Worm (Caenorhabditis elegans) whole organism, midembryonic: ENCODE results near the gene srbc-67.
"Not testable (repeated sequence)": the region's sequence is repeated elsewhere in the genome, so short reads cannot be mapped to it uniquely, and the experiment has no call there.

Source experiments
- T22C8.4 ChIP-seq: fragments of 200-800 bp; sonication (Bioruptor generic); IDR thresholded peaks from 2 replicates; pipeline ENCODE4 v1.3.6; 2022; ENCODE audit warnings: missing genetic modification characterization, missing compliant biosample characterization
- cog-1 ChIP-seq: sonication (generic microtip); optimal IDR thresholded peaks from 2 replicates; lab custom pipeline; 2016; ENCODE audit warnings: missing genetic modification characterization, missing compliant biosample characterization
- flt-1 ChIP-seq: fragments of 200-800 bp; sonication (Bioruptor generic); IDR thresholded peaks from 2 replicates; pipeline ENCODE4 v1.3.6; 2022; ENCODE audit warnings: missing genetic modification characterization, missing compliant biosample characterization
- klf-2 ChIP-seq: fragments of 200-800 bp; sonication (Bioruptor generic); conservative IDR thresholded peaks from 2 replicates; pipeline ENCODE4 v1.3.6; 2022; ENCODE audit warnings: missing genetic modification reagents, missing genetic modification characterization, missing compliant biosample characterization
- med-1 ChIP-seq: sonication (generic microtip); optimal IDR thresholded peaks from 2 replicates; lab custom pipeline; 2017; ENCODE audit warnings: missing genetic modification characterization, mild to moderate bottlenecking, missing compliant biosample characterization, antibody characterized with exemption, missing genetic modification reagents; ENCODE audit not compliant: insufficient read depth
- ref-1 ChIP-seq: fragments of 200-800 bp; sonication (Bioruptor generic); conservative IDR thresholded peaks from 2 replicates; pipeline ENCODE4 v1.3.6; 2022; ENCODE audit warnings: missing genetic modification reagents, missing genetic modification characterization, missing compliant biosample characterization
- tab-1 ChIP-seq: fragments of 200-800 bp; sonication (Bioruptor generic); IDR thresholded peaks from 2 replicates; pipeline ENCODE4 v1.3.6; 2022; ENCODE audit warnings: missing genetic modification characterization, missing compliant biosample characterization
- ztf-23 ChIP-seq: fragments of 200-800 bp; sonication (Bioruptor generic); IDR thresholded peaks from 2 replicates; pipeline ENCODE4 v1.3.6; 2022; ENCODE audit warnings: missing genetic modification reagents, missing genetic modification characterization, missing compliant biosample characterization
- ztf-29 ChIP-seq: fragments of 200-800 bp; sonication (Bioruptor generic); IDR thresholded peaks from 2 replicates; pipeline ENCODE4 v1.3.6; 2022; ENCODE audit warnings: missing genetic modification reagents, missing genetic modification characterization, missing compliant biosample characterization

srbc-67 gene

DNA sequence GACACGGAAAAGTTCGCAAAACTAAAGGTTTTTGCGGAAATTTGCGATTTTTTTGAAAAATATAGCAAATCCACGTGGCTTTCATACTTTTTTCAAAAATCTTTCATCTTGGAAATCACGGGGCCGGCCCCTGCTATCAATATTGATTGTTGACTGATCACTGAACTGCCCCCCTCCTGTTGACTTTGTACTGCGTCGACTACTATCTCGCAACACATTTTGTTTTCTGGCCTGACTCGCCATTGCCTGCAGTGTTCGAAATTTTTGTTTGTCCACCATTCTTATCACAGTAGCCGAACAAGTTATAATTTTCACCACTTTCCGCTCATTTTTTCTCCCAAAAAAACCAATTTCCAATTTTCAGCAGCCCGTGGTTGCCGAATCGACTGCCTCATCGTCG lies 40.0 kb upstream of the srbc-67 start:
- TF ChIP-seq tab-1 (GFP tag; lab: Robert Waterston, UW): no peak
- TF ChIP-seq ztf-23 (GFP tag; lab: Robert Waterston, UW): no peak
- TF ChIP-seq cog-1 (tag; lab: Kevin White, UChicago): no peak
- no peak for TF ChIP-seq klf-2 (GFP tag; lab: Robert Waterston, UW)
- TF ChIP-seq med-1 (GFP tag; lab: Kevin White, UChicago): no peak
- TF ChIP-seq T22C8.4 (GFP tag; lab: Robert Waterston, UW): no peak
- TF ChIP-seq ref-1 (GFP tag; lab: Robert Waterston, UW): no peak
- no peak for TF ChIP-seq ztf-29 (GFP tag; lab: Robert Waterston, UW)
- no peak for TF ChIP-seq flt-1

DNA sequence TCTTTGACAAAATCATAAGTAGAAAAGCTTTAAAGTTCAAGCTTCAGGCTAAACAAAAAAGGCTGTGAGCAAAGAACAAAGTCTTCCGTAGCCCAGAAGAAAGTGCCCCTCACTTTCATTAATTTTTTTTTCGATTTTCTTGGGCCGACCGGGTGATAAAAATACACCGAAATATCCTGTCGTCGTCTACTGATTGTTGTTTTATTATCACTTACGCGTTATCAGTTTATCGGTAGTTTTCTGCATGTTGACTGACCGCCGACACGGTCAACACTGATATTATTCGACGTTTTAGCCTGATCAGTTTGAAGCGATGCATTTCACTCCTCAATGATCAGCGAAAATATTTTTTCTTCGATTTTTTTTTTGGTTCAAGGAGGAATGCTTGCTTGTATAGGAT lies 39.4 kb upstream of the srbc-67 start:
- TF ChIP-seq ztf-29 (GFP tag; lab: Robert Waterston, UW) (no peak), med-1 (GFP tag; lab: Kevin White, UChicago) (no peak), T22C8.4 (GFP tag; lab: Robert Waterston, UW) (no peak), ztf-23 (GFP tag; lab: Robert Waterston, UW) (no peak), klf-2 (GFP tag; lab: Robert Waterston, UW) (no peak), cog-1 (tag; lab: Kevin White, UChicago) (no peak), flt-1 (no peak), ref-1 (GFP tag; lab: Robert Waterston, UW) (no peak), tab-1 (GFP tag; lab: Robert Waterston, UW) (no peak)

DNA sequence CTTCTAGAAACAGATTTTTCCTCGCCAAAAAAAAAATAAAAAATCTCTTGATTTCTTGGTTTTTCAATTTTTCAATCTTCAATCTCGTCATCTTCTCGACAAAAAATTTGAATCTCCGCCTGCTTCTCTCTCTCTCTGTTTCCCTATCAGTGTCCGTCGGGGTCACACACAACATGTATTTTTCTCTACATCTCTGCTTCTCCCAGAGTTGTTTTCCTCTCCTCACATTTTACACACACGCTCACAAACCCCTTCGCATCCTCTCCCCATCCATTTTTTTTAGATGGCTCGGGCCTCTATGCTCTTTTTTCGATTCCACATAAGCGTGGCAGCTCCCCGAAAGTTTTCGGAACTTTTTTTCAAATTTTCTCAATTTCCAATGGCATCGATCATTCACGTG lies 38.8 kb upstream of the srbc-67 start:
- TF ChIP-seq flt-1 (no peak), cog-1 (tag; lab: Kevin White, UChicago) (no peak), ztf-29 (GFP tag; lab: Robert Waterston, UW) (no peak), med-1 (GFP tag; lab: Kevin White, UChicago) (no peak), T22C8.4 (GFP tag; lab: Robert Waterston, UW) (no peak), tab-1 (GFP tag; lab: Robert Waterston, UW) (no peak), ref-1 (GFP tag; lab: Robert Waterston, UW) (no peak), ztf-23 (GFP tag; lab: Robert Waterston, UW) (no peak), klf-2 (GFP tag; lab: Robert Waterston, UW) (no peak)

DNA sequence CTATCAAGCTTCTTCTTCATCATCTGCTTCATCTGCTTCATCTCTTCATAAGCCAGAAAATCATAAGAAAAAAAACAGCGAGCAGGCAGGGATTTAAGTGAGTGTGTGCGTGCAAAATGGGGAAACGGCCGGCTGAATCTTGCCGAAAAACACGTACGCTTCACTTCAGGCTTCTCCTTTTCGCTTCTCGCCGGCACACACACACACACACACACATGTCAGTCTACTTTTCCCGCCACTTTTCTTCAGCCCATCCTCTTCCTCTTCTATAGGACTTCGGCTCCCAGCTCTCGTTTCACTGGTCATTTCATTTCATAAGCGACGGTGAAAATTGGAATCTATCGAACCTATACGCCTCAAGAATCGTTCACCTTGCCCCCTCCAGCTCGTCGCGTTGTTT lies 38.2 kb upstream of the srbc-67 start:
- TF ChIP-seq tab-1 (GFP tag; lab: Robert Waterston, UW) (no peak), ztf-29 (GFP tag; lab: Robert Waterston, UW) (no peak), klf-2 (GFP tag; lab: Robert Waterston, UW) (no peak), med-1 (GFP tag; lab: Kevin White, UChicago) (no peak), T22C8.4 (GFP tag; lab: Robert Waterston, UW) (no peak), ref-1 (GFP tag; lab: Robert Waterston, UW) (no peak), cog-1 (tag; lab: Kevin White, UChicago) (no peak), ztf-23 (GFP tag; lab: Robert Waterston, UW) (no peak), flt-1 (no peak)

DNA sequence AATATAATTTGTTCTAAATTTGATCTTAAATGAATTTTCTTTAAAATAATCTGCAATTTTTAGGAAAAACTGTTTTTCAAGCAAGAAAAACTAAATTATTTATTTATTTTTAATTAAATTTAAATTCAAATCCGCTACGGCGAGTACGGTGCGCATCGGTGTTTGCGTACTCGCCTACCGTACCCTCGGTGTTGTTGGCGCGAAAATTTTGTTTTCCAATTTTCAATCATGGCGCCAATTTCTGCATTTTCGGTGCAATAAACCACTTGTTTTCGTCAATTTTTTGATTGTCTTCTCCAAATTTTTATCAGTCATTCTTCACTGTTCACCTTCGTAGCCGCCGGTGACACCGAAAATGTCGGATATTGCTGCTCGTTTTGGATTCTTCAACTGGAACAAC lies 37.8 kb upstream of the srbc-67 start, which contains the start of gene pygl-1:
TSS of gene pygl-1 (plus strand) at position 211 of the 400 bp plus-strand sequence.
- TF ChIP-seq flt-1 (no peak), ref-1 (GFP tag; lab: Robert Waterston, UW) (no peak), tab-1 (GFP tag; lab: Robert Waterston, UW) (no peak), klf-2 (GFP tag; lab: Robert Waterston, UW) (no peak), T22C8.4 (GFP tag; lab: Robert Waterston, UW) (no peak), ztf-23 (GFP tag; lab: Robert Waterston, UW) (no peak)

DNA sequence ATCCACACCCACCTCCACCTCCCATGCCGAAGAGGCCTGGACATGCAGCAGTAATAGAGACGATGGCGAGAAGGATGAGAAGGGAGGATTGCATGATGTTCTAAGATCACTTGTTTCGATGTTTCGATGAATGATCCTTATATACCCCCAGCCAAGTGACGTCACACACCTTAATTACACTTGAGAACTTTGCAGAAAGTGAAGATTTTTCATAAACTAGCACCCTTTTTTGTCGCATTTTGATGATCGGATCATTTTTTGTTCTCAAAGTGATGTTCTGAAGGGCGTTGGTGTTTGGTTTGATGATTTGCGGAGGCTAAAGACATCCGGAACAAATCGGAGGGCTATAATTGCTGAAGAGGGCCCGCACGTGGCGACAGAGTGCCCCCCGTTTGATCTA lies 34.7 kb upstream of the srbc-67 start, which contains the start of gene grl-27:
TSS of gene grl-27 (minus strand) at position 101 of the 400 bp plus-strand sequence.
- TF ChIP-seq flt-1 (no peak), ref-1 (GFP tag; lab: Robert Waterston, UW) (no peak), klf-2 (GFP tag; lab: Robert Waterston, UW) (no peak), T22C8.4 (GFP tag; lab: Robert Waterston, UW) (no peak), ztf-29 (GFP tag; lab: Robert Waterston, UW) (no peak), ztf-23 (GFP tag; lab: Robert Waterston, UW) (no peak), cog-1 (tag; lab: Kevin White, UChicago) (no peak), tab-1 (GFP tag; lab: Robert Waterston, UW) (no peak), med-1 (GFP tag; lab: Kevin White, UChicago) (no peak)

DNA sequence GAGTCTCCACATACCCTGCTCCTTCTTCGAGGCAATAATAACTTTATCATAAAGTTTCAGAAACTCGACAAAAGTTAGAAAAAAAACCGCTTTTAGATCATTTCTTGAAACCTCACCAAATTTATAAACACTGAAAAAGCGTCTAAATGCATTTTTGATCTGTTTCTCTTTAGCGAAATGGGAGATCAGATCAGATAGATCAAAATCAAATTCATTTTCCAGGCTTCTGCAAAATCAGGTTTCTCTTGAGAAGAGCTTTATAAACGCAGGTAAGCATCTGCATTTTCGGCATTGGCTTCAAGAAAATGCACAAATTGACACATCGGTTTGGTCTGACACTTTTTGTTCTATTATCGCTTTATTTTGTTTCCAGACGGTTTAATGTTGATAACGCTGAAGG lies 31.4 kb upstream of the srbc-67 start, which contains the start of gene F40C5.1:
TSS of gene F40C5.1 (plus strand) at position 301 of the 400 bp plus-strand sequence.
- TF ChIP-seq med-1 (GFP tag; lab: Kevin White, UChicago); cog-1 (tag; lab: Kevin White, UChicago); tab-1 (GFP tag; lab: Robert Waterston, UW): not testable (repeated sequence)

DNA sequence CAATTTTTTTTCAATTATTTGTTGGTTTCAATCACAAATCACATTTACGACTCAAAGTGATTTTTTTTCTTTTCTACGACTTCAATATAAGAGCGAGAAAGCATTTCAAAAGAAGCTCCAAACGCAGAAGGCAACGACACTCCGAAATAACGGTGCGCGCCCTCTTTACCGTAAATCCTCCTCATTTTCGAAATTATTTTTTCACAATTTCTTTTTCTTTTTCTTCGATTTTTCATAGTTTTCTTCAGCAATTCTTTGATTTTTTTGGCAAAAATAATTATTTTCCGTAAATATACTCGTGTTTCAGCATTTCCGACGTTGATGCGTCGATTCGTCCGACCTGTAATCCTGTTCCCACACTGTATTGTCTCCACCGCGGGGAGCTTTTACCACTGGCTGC lies 29.7 kb upstream of the srbc-67 start, which contains the start of gene F40C5.2:
TSS of gene F40C5.2 (plus strand) at position 301 of the 400 bp plus-strand sequence.
- not testable (repeated sequence) for TF ChIP-seq ztf-29, tab-1, klf-2 (GFP tag; lab: Robert Waterston, UW)

DNA sequence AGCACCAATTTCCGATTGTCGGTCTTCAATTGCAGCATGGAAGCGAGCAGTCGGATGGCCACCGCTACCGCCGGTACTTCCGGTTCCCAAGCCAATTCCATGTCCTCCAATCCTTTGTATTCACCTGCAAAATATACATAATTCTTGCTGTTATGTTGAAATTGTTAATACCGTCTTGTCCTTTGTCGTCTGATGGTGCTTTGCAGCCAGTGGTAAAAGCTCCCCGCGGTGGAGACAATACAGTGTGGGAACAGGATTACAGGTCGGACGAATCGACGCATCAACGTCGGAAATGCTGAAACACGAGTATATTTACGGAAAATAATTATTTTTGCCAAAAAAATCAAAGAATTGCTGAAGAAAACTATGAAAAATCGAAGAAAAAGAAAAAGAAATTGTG lies 23.3 kb upstream of the srbc-67 start, which contains the start of gene T24A6.17:
TSS of gene T24A6.17 (minus strand) at position 101 of the 400 bp plus-strand sequence.
- not testable (repeated sequence) for TF ChIP-seq ztf-23 (GFP tag; lab: Robert Waterston, UW); cog-1 (tag; lab: Kevin White, UChicago); klf-2 (GFP tag; lab: Robert Waterston, UW)
